Fruit fly (Drosophila melanogaster) whole organism, embryonic: Measurements from ENCODE around the gene CG17564.

Experiments
- CG14014 ChIP-seq: fragments of 200-800 bp; sonication (Bioruptor generic); IDR thresholded peaks from 2 replicates; pipeline ENCODE4 v1.3.6; 2022; ENCODE audit warnings: missing biosample characterization, missing genetic modification characterization
- CG6854 ChIP-seq: fragments of 200-800 bp; sonication (Bioruptor generic); optimal IDR thresholded peaks from 3 replicates; lab custom pipeline; 2017; ENCODE audit warnings: missing biosample characterization, mild to moderate bottlenecking, missing genetic modification characterization
- CG8359 ChIP-seq: fragments of 200-800 bp; sonication (Bioruptor generic); optimal IDR thresholded peaks from 2 replicates; lab custom pipeline; 2017; ENCODE audit warnings: missing biosample characterization, mild to moderate bottlenecking, missing genetic modification characterization, borderline replicate concordance
- HmgZ ChIP-seq: fragments of 200-800 bp; sonication (Bioruptor generic); optimal IDR thresholded peaks from 2 replicates; lab custom pipeline; 2018; ENCODE audit warnings: missing biosample characterization, mild to moderate bottlenecking, missing genetic modification characterization

- TF ChIP-seq HmgZ (tag; lab: Kevin White, UChicago) (no peak), CG8359 (GFP tag; lab: Kevin White, UChicago) (no peak), CG14014 (GFP tag; lab: Robert Waterston, UW) (no peak), CG6854 (GFP tag; lab: Kevin White, UChicago) (no peak)
These were observed 38.4 kb upstream of the CG17564 start for dm6 chr2L:19337971-19338732.
